Fruit fly (Drosophila melanogaster): ENCODE measurements around the gene Prp4k.

Gene Prp4k

DNA sequence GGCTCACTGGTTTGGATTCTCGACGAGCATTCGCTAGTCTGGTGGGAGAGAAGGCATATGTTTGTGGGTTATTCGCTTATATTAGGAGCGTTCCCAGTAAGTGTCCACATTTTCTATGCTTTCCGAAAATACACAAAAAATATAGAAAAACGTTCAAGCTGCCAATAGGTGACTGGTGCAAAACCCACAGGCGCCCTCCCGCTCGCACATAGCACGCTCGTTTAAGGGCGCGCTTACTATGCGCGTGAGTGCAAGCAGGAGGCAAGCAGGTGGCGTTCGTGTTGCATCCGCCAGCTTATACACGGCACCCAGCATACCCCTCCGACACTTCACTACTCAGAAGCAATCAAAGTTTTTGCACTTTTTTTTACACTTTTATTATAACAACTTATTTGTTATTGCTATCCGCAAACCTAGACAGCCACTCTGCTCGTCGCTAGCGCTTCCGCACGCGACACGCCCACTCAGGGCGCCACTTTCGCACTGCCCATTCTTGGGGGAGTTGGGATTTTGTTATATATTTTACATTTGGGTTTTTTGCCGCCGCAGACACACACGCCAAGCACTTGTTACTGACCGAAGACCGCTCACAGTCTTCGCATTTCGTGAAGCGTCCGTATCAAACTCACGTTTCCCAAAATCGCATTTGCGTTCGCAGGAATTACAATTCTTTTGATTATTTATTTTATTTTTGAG, 12.1 kb downstream of the Prp4k start (continued):
- TF ChIP-seq vnd (GFP tag; IDR thresholded peaks at IDR 0.05; ENCODE audit: partially characterized antibody): peak; percentile 39; the same call in 1 of the 3 replicates
- TF ChIP-seq CG10543 (GFP tag; optimal IDR thresholded peaks at IDR 0.05): no peak
- TF ChIP-seq CG30403 (GFP tag; optimal IDR thresholded peaks at IDR 0.05): no peak
- peak; percentile 32 for TF ChIP-seq pum (GFP tag; optimal IDR thresholded peaks at IDR 0.05)
- no peak for TF ChIP-seq stc (GFP tag; IDR thresholded peaks at IDR 0.05)
- no peak for TF ChIP-seq CG3407 (GFP tag; optimal IDR thresholded peaks at IDR 0.05)
- TF ChIP-seq Hr78 (GFP tag; optimal IDR thresholded peaks at IDR 0.05): no peak
- TF ChIP-seq dimm (GFP tag; IDR thresholded peaks at IDR 0.05): no peak
- TF ChIP-seq CG11093 (GFP tag; IDR thresholded peaks at IDR 0.05): no peak
- TF ChIP-seq dysf (GFP tag; IDR thresholded peaks at IDR 0.05): no peak
- TF ChIP-seq Sry-δ (GFP tag; optimal IDR thresholded peaks at IDR 0.05): peak; percentile 17
- TF ChIP-seq Max (GFP tag; optimal IDR thresholded peaks at IDR 0.05): peak; percentile 16
- peak; percentile 42; the same call in 1 of the 3 replicates for TF ChIP-seq CG11695 (GFP tag; IDR thresholded peaks at IDR 0.05)
- TF ChIP-seq Antp (GFP tag; optimal IDR thresholded peaks at IDR 0.05): peak; percentile 45
- no peak for TF ChIP-seq gro (GFP tag; optimal IDR thresholded peaks at IDR 0.05)
- TF ChIP-seq Drgx (GFP tag; IDR thresholded peaks at IDR 0.05): 0 out of 2 replicates have a peak, but pooled peaks have one; percentile 19
- peak; percentile 62 for TF ChIP-seq CG6272 (GFP tag; IDR thresholded peaks at IDR 0.05)
- peak; percentile 93 for TF ChIP-seq Med (GFP tag)
- no peak for TF ChIP-seq H15 (GFP tag; IDR thresholded peaks at IDR 0.05)
- TF ChIP-seq dan (GFP tag; IDR thresholded peaks at IDR 0.05): no peak
- no peak for TF ChIP-seq Doc2 (GFP tag; IDR thresholded peaks at IDR 0.05)
- peak; percentile 46; the same call in 1 of the 2 replicates for TF ChIP-seq CG13287 (GFP tag; IDR thresholded peaks at IDR 0.05; ENCODE audit: partially characterized antibody)
- TF ChIP-seq Hsf (GFP tag; optimal IDR thresholded peaks at IDR 0.05): peak; percentile 11
- TF ChIP-seq ap (GFP tag; IDR thresholded peaks at IDR 0.05): no peak
- TF ChIP-seq Mad (GFP tag; optimal IDR thresholded peaks at IDR 0.05): peak; percentile 36
- no peak for TF ChIP-seq CG18764 (GFP tag; optimal IDR thresholded peaks at IDR 0.05)
- TF ChIP-seq CG1024 (GFP tag; IDR thresholded peaks at IDR 0.05): peak; percentile 46; the same call in 1 of the 2 replicates
- peak; percentile 96; the same call in 2 of the 4 replicates for TF ChIP-seq chinmo (GFP tag; IDR thresholded peaks at IDR 0.05; ENCODE audit: partially characterized antibody)
- TF ChIP-seq tx (GFP tag; optimal IDR thresholded peaks at IDR 0.05): peak; percentile 5
- TF ChIP-seq CG6254 (GFP tag; optimal IDR thresholded peaks at IDR 0.05): no peak
- TF ChIP-seq chm (GFP tag; IDR thresholded peaks at IDR 0.05): peak; percentile 68; the same call in 1 of the 2 replicates
- TF ChIP-seq oc (tag; optimal IDR thresholded peaks at IDR 0.05): no peak
- peak; percentile 89 for TF ChIP-seq MBD-R2 (GFP tag; IDR thresholded peaks at IDR 0.05)
- peak; percentile 25; the same call in 1 of the 3 replicates for TF ChIP-seq z (GFP tag; IDR thresholded peaks at IDR 0.05)
- TF ChIP-seq maf-S (GFP tag; optimal IDR thresholded peaks at IDR 0.05): no peak
- no peak for TF ChIP-seq CG6854 (GFP tag; optimal IDR thresholded peaks at IDR 0.05)
- no peak for TF ChIP-seq CG12391 (tag; optimal IDR thresholded peaks at IDR 0.05)
- peak in 1 of 3 experiments; percentile 23 for TF ChIP-seq Stat92E (GFP tag; optimal IDR thresholded peaks at IDR 0.05)
- peak; percentile 13 for TF ChIP-seq CG12299 (tag; optimal IDR thresholded peaks at IDR 0.05)
- TF ChIP-seq bcd (GFP tag; optimal IDR thresholded peaks at IDR 0.05): no peak
- peak; percentile 44 for TF ChIP-seq CG9932 (GFP tag; IDR thresholded peaks at IDR 0.05)
- no peak for TF ChIP-seq grau (tag; optimal IDR thresholded peaks at IDR 0.05)
- no peak for TF ChIP-seq pros (GFP tag; optimal IDR thresholded peaks at IDR 0.05)
- TF ChIP-seq her (GFP tag; optimal IDR thresholded peaks at IDR 0.05): no peak
- TF ChIP-seq Awh (GFP tag; IDR thresholded peaks at IDR 0.05): no peak
- TF ChIP-seq CG1233 (GFP tag; optimal IDR thresholded peaks at IDR 0.05): no peak
- peak; percentile 48 for TF ChIP-seq jumu (GFP tag; optimal IDR thresholded peaks at IDR 0.05)
- TF ChIP-seq tap (tag; optimal IDR thresholded peaks at IDR 0.05): no peak
- no peak for TF ChIP-seq twi (tag; optimal IDR thresholded peaks at IDR 0.05)
- TF ChIP-seq sr (GFP tag; IDR thresholded peaks at IDR 0.05): no peak

All from whole organism, embryonic.